Worm (Caenorhabditis elegans): ENCODE results near the gene cnc-11.

The cnc-11 gene

ce11 chrV:1464543-1465040 lies 22.4 kb downstream of the cnc-11 start, which contains the start of the genes fpn-1.2 and pqn-54:
TSS of gene fpn-1.2 (minus strand) at chrV:1464699.
TSS of gene pqn-54 (plus strand) at chrV:1464990.
- no peak for TF ChIP-seq sea-1 (GFP tag; conservative IDR thresholded peaks at IDR 0.05)
- no peak for TF ChIP-seq ama-1 (optimal IDR thresholded peaks at IDR 0.05)
- no peak for TF ChIP-seq tra-4 (tag; optimal IDR thresholded peaks at IDR 0.05)
- no peak for TF ChIP-seq ets-7 (tag; optimal IDR thresholded peaks at IDR 0.05)
- TF ChIP-seq B0310.2 (tag; optimal IDR thresholded peaks at IDR 0.05), result no peak
- TF ChIP-seq pes-1 (GFP tag; IDR thresholded peaks at IDR 0.05), result no peak
- no peak for TF ChIP-seq hmg-4 (GFP tag; optimal IDR thresholded peaks at IDR 0.05)
- no peak for TF ChIP-seq F13C5.2 (tag; optimal IDR thresholded peaks at IDR 0.05)
- no peak for TF ChIP-seq tbx-37 (GFP tag; conservative IDR thresholded peaks at IDR 0.05)
- no peak for TF ChIP-seq ceh-36 (tag; optimal IDR thresholded peaks at IDR 0.05)
- no peak for TF ChIP-seq ceh-13 (GFP tag; optimal IDR thresholded peaks at IDR 0.05)
- TF ChIP-seq hmbx-1 (tag; optimal IDR thresholded peaks at IDR 0.05), result no peak
- no peak for TF ChIP-seq aly-1 (tag; optimal IDR thresholded peaks at IDR 0.05)
- TF ChIP-seq flt-1 (GFP tag; IDR thresholded peaks at IDR 0.05), result no peak
- TF ChIP-seq scrt-1 (GFP tag; IDR thresholded peaks at IDR 0.05), result no peak
- no peak for TF ChIP-seq tbx-11 (GFP tag; IDR thresholded peaks at IDR 0.05)
- TF ChIP-seq hnd-1 (tag; optimal IDR thresholded peaks at IDR 0.05), result no peak

ce11 chrV:1465932-1466331 lies 23.8 kb downstream of the cnc-11 start:
- TF ChIP-seq ceh-36 (tag; optimal IDR thresholded peaks at IDR 0.05) (no peak), hmg-4 (GFP tag; optimal IDR thresholded peaks at IDR 0.05) (no peak), tbx-37 (GFP tag; conservative IDR thresholded peaks at IDR 0.05) (no peak), flt-1 (GFP tag; IDR thresholded peaks at IDR 0.05) (no peak), ets-7 (tag; optimal IDR thresholded peaks at IDR 0.05) (no peak), B0310.2 (tag; optimal IDR thresholded peaks at IDR 0.05) (no peak), hmbx-1 (tag; optimal IDR thresholded peaks at IDR 0.05) (no peak), scrt-1 (GFP tag; IDR thresholded peaks at IDR 0.05) (no peak), aly-1 (tag; optimal IDR thresholded peaks at IDR 0.05) (no peak), F13C5.2 (tag; optimal IDR thresholded peaks at IDR 0.05) (no peak), pes-1 (GFP tag; IDR thresholded peaks at IDR 0.05) (no peak), tra-4 (tag; optimal IDR thresholded peaks at IDR 0.05) (no peak), sea-1 (GFP tag; conservative IDR thresholded peaks at IDR 0.05) (no peak), ceh-13 (GFP tag; optimal IDR thresholded peaks at IDR 0.05) (no peak), tbx-11 (GFP tag; IDR thresholded peaks at IDR 0.05) (no peak), ama-1 (optimal IDR thresholded peaks at IDR 0.05) (no peak), hnd-1 (tag; optimal IDR thresholded peaks at IDR 0.05) (no peak)

- TF ChIP-seq B0310.2 (tag; optimal IDR thresholded peaks at IDR 0.05) (no peak), hnd-1 (tag; optimal IDR thresholded peaks at IDR 0.05) (no peak), pes-1 (GFP tag; IDR thresholded peaks at IDR 0.05) (no peak), flt-1 (GFP tag; IDR thresholded peaks at IDR 0.05) (no peak), ets-7 (tag; optimal IDR thresholded peaks at IDR 0.05) (no peak), scrt-1 (GFP tag; IDR thresholded peaks at IDR 0.05) (no peak), hmg-4 (GFP tag; optimal IDR thresholded peaks at IDR 0.05) (no peak), hmbx-1 (tag; optimal IDR thresholded peaks at IDR 0.05) (no peak), tbx-37 (GFP tag; conservative IDR thresholded peaks at IDR 0.05) (no peak), sea-1 (GFP tag; conservative IDR thresholded peaks at IDR 0.05) (no peak), ceh-13 (GFP tag; optimal IDR thresholded peaks at IDR 0.05) (no peak), F13C5.2 (tag; optimal IDR thresholded peaks at IDR 0.05) (no peak), ama-1 (optimal IDR thresholded peaks at IDR 0.05) (no peak), aly-1 (tag; optimal IDR thresholded peaks at IDR 0.05) (no peak), ceh-36 (tag; optimal IDR thresholded peaks at IDR 0.05) (no peak), tra-4 (tag; optimal IDR thresholded peaks at IDR 0.05) (no peak), tbx-11 (GFP tag; IDR thresholded peaks at IDR 0.05) (no peak)
Observed at ce11 chrV:1466949-1467348, 24.8 kb downstream of the cnc-11 start.

ce11 chrV:1467444-1467843 lies 25.3 kb downstream of the cnc-11 start, which contains the start of gene gid-8:
TSS of gene gid-8 (plus strand) at chrV:1467744.
- TF ChIP-seq scrt-1 (GFP tag; IDR thresholded peaks at IDR 0.05) (no peak), tbx-37 (GFP tag; conservative IDR thresholded peaks at IDR 0.05) (no peak), F13C5.2 (tag; optimal IDR thresholded peaks at IDR 0.05) (no peak), ceh-36 (tag; optimal IDR thresholded peaks at IDR 0.05) (no peak), ceh-13 (GFP tag; optimal IDR thresholded peaks at IDR 0.05) (no peak), hmbx-1 (tag; optimal IDR thresholded peaks at IDR 0.05) (no peak), ets-7 (tag; optimal IDR thresholded peaks at IDR 0.05) (no peak), ama-1 (optimal IDR thresholded peaks at IDR 0.05) (no peak), sea-1 (GFP tag; conservative IDR thresholded peaks at IDR 0.05) (no peak), hmg-4 (GFP tag; optimal IDR thresholded peaks at IDR 0.05) (no peak), aly-1 (tag; optimal IDR thresholded peaks at IDR 0.05) (no peak), tbx-11 (GFP tag; IDR thresholded peaks at IDR 0.05) (no peak), pes-1 (GFP tag; IDR thresholded peaks at IDR 0.05) (no peak), tra-4 (tag; optimal IDR thresholded peaks at IDR 0.05) (no peak), B0310.2 (tag; optimal IDR thresholded peaks at IDR 0.05) (no peak), flt-1 (GFP tag; IDR thresholded peaks at IDR 0.05) (no peak), hnd-1 (tag; optimal IDR thresholded peaks at IDR 0.05) (no peak)

ce11 chrV:1468905-1469304 lies 26.8 kb downstream of the cnc-11 start:
- TF ChIP-seq ama-1 (optimal IDR thresholded peaks at IDR 0.05) (no peak), sea-1 (GFP tag; conservative IDR thresholded peaks at IDR 0.05) (no peak), hmg-4 (GFP tag; optimal IDR thresholded peaks at IDR 0.05) (no peak), tbx-11 (GFP tag; IDR thresholded peaks at IDR 0.05) (no peak)

- no peak for TF ChIP-seq tra-4 (tag; optimal IDR thresholded peaks at IDR 0.05)
- TF ChIP-seq ceh-36 (tag; optimal IDR thresholded peaks at IDR 0.05), result peak; percentile 6
- no peak for TF ChIP-seq sea-1 (GFP tag; conservative IDR thresholded peaks at IDR 0.05)
- no peak for TF ChIP-seq tbx-11 (GFP tag; IDR thresholded peaks at IDR 0.05)
- no peak for TF ChIP-seq hmbx-1 (tag; optimal IDR thresholded peaks at IDR 0.05)
- no peak for TF ChIP-seq tbx-37 (GFP tag; conservative IDR thresholded peaks at IDR 0.05)
- no peak for TF ChIP-seq hnd-1 (tag; optimal IDR thresholded peaks at IDR 0.05)
- TF ChIP-seq ama-1 (optimal IDR thresholded peaks at IDR 0.05), result no peak
- peak; percentile 46 for TF ChIP-seq hmg-4 (GFP tag; optimal IDR thresholded peaks at IDR 0.05)
- no peak for TF ChIP-seq flt-1 (GFP tag; IDR thresholded peaks at IDR 0.05)
- TF ChIP-seq pes-1 (GFP tag; IDR thresholded peaks at IDR 0.05), result no peak
- no peak for TF ChIP-seq F13C5.2 (tag; optimal IDR thresholded peaks at IDR 0.05)
- TF ChIP-seq ceh-13 (GFP tag; optimal IDR thresholded peaks at IDR 0.05), result no peak
- no peak for TF ChIP-seq ets-7 (tag; optimal IDR thresholded peaks at IDR 0.05)
- TF ChIP-seq B0310.2 (tag; optimal IDR thresholded peaks at IDR 0.05), result no peak
Observed at ce11 chrV:1471078-1471969, 29.2 kb downstream of the cnc-11 start.
